Worm (Caenorhabditis elegans) whole organism, L1 larva: ENCODE results near the gene haf-7.
"Not testable (repeated sequence)": the region's sequence is repeated elsewhere in the genome, so short reads cannot be mapped to it uniquely, and the experiment has no call there.

ENCODE experiments used
- C04F5.9 ChIP-seq: sonication (generic microtip); optimal IDR thresholded peaks from 2 replicates; lab custom pipeline; 2016; ENCODE audit warnings: missing genetic modification characterization, missing compliant biosample characterization
- F16B12.6 ChIP-seq: fragments of 150-350 bp; optimal IDR thresholded peaks from 2 replicates; lab custom pipeline; 2014; ENCODE audit warnings: missing biosample characterization, missing genetic modification characterization
- aha-1 ChIP-seq: fragments of 150-350 bp; optimal IDR thresholded peaks from 2 replicates; lab custom pipeline; 2014; ENCODE audit warnings: missing biosample characterization, missing genetic modification characterization
- blmp-1 ChIP-seq: fragments of 150-350 bp; optimal IDR thresholded peaks from 2 replicates; lab custom pipeline; 2014; ENCODE audit warnings: missing biosample characterization, missing genetic modification characterization
- ceh-63 ChIP-seq: fragments of 200-800 bp; sonication (Bioruptor generic); optimal IDR thresholded peaks from 2 replicates; lab custom pipeline; 2018; ENCODE audit warnings: mild to moderate bottlenecking, missing genetic modification characterization, missing compliant biosample characterization
- ceh-8 ChIP-seq: fragments of 200-800 bp; sonication (Bioruptor generic); optimal IDR thresholded peaks from 2 replicates; lab custom pipeline; 2018; ENCODE audit warnings: mild to moderate bottlenecking, missing genetic modification characterization, moderate library complexity, missing compliant biosample characterization
- efl-1 ChIP-seq, 4 experiments: fragments of 150-350 bp; optimal IDR thresholded peaks in 3 of 4; peaks in 1 of 4; 1 replicate in 1 of 4; 2 replicates in 3 of 4; lab custom pipeline; 2014; ENCODE audit warnings: missing biosample characterization in 2 of 4, missing genetic modification characterization in 2 of 4, missing genetic modification reagents in 2 of 4
- egl-13 ChIP-seq: sonication (generic microtip); optimal IDR thresholded peaks from 2 replicates; lab custom pipeline; 2016; ENCODE audit warnings: missing genotype, missing genetic modification reagents, missing genetic modification characterization, missing compliant biosample characterization
- elt-2 ChIP-seq: sonication (generic microtip); optimal IDR thresholded peaks from 2 replicates; lab custom pipeline; 2016; ENCODE audit warnings: missing genetic modification characterization, mild to moderate bottlenecking, inconsistent platforms, missing compliant biosample characterization, missing genetic modification reagents
- fkh-4 ChIP-seq: sonication (generic microtip); optimal IDR thresholded peaks from 2 replicates; lab custom pipeline; 2016; ENCODE audit warnings: missing compliant biosample characterization, missing genetic modification characterization, borderline replicate concordance
- hlh-4 ChIP-seq: sonication (generic microtip); optimal IDR thresholded peaks from 2 replicates; lab custom pipeline; 2016; ENCODE audit warnings: mild to moderate bottlenecking, missing genetic modification characterization, missing compliant biosample characterization
- hpl-2 ChIP-seq: fragments of 150-350 bp; optimal IDR thresholded peaks from 2 replicates; lab custom pipeline; 2014; ENCODE audit warnings: missing biosample characterization, missing genetic modification reagents, missing genetic modification characterization
- lin-13 ChIP-seq: fragments of 150-350 bp; optimal IDR thresholded peaks from 2 replicates; lab custom pipeline; 2014; ENCODE audit warnings: missing biosample characterization, missing genetic modification reagents, missing genetic modification characterization
- lin-14 ChIP-seq: fragments of 200-800 bp; sonication (Bioruptor generic); optimal IDR thresholded peaks from 2 replicates; lab custom pipeline; 2018; ENCODE audit warnings: mild to moderate bottlenecking, missing genetic modification characterization, moderate library complexity, missing compliant biosample characterization
- lin-35 ChIP-seq, 2 experiments: fragments of 150-350 bp; optimal IDR thresholded peaks; 2 replicates each; lab custom pipeline; 2014; ENCODE audit warnings: missing biosample characterization in 2 of 2, missing genetic modification characterization in 2 of 2, missing genetic modification reagents in 2 of 2
- lsy-2 ChIP-seq, 2 experiments: fragments of 150-350 bp; optimal IDR thresholded peaks; 2 replicates each; lab custom pipeline; 2014; ENCODE audit warnings: missing biosample characterization in 2 of 2, missing genetic modification characterization in 2 of 2
- mdl-1 ChIP-seq, 2 experiments: fragments of 150-350 bp; optimal IDR thresholded peaks; 2 replicates each; lab custom pipeline; 2014 to 2017; ENCODE audit warnings: missing biosample characterization in 2 of 2, missing genetic modification characterization in 2 of 2, inconsistent platforms in 1 of 2
- mep-1 ChIP-seq: fragments of 150-350 bp; optimal IDR thresholded peaks from 2 replicates; lab custom pipeline; 2014; ENCODE audit warnings: missing biosample characterization, missing genetic modification characterization
- nhr-12 ChIP-seq: sonication (generic microtip); optimal IDR thresholded peaks from 2 replicates; lab custom pipeline; 2017; ENCODE audit warnings: missing biosample characterization, missing genetic modification characterization
- nhr-19 ChIP-seq: fragments of 200-800 bp; sonication (Bioruptor generic); conservative IDR thresholded peaks from 2 replicates; pipeline ENCODE4 v1.3.6; 2022; ENCODE audit warnings: missing genetic modification characterization, missing compliant biosample characterization
- nhr-47 ChIP-seq: sonication (generic microtip); optimal IDR thresholded peaks from 2 replicates; lab custom pipeline; 2016; ENCODE audit warnings: mild to moderate bottlenecking, missing genetic modification characterization, moderate library complexity, missing compliant biosample characterization
- nhr-84 ChIP-seq: sonication (generic microtip); optimal IDR thresholded peaks from 2 replicates; lab custom pipeline; 2017; ENCODE audit warnings: missing biosample characterization, missing genetic modification characterization
- nhr-85 ChIP-seq: sonication (generic microtip); peaks from one replicate; lab custom pipeline; 2016; ENCODE audit warnings: missing genetic modification characterization, inconsistent platforms, missing compliant biosample characterization
- rnt-1 ChIP-seq: sonication (generic microtip); optimal IDR thresholded peaks from 2 replicates; lab custom pipeline; 2016; ENCODE audit warnings: mild to moderate bottlenecking, missing genetic modification characterization, moderate library complexity, missing compliant biosample characterization
- snpc-4 ChIP-seq: fragments of 150-350 bp; optimal IDR thresholded peaks from 2 replicates; lab custom pipeline; 2014; ENCODE audit warnings: missing biosample characterization, missing genetic modification characterization
- snu-23 ChIP-seq: sonication (generic microtip); optimal IDR thresholded peaks from 2 replicates; lab custom pipeline; 2016; ENCODE audit warnings: missing genetic modification characterization, missing compliant biosample characterization
- sox-4 ChIP-seq: sonication (generic microtip); optimal IDR thresholded peaks from 2 replicates; lab custom pipeline; 2016; ENCODE audit warnings: missing genetic modification characterization, missing compliant biosample characterization
- xbp-1 ChIP-seq: sonication (generic microtip); optimal IDR thresholded peaks from 2 replicates; lab custom pipeline; 2016; ENCODE audit warnings: missing genetic modification characterization, missing compliant biosample characterization
- zag-1 ChIP-seq: fragments of 150-350 bp; optimal IDR thresholded peaks from 2 replicates; lab custom pipeline; 2014; ENCODE audit warnings: missing biosample characterization, missing genetic modification characterization

Gene haf-7

ce11 chrV:14806204-14806737 is 33.2 kb downstream of the haf-7 start:
- TF ChIP-seq F16B12.6 (tag; lab: Kevin White, UChicago) = no peak
- no peak for TF ChIP-seq hlh-4
- TF ChIP-seq efl-1 (optimal IDR thresholded peaks at IDR 0.05; lab: Kevin White, UChicago) = no peak
- TF ChIP-seq efl-1 (GFP tag; optimal IDR thresholded peaks at IDR 0.05 in 1 of 2; lab: Kevin White, UChicago) = peak in 1 of 2 experiments; percentile 24
- TF ChIP-seq lin-14 (GFP tag; lab: Kevin White, UChicago) = peak; percentile 12
- no peak for TF ChIP-seq hpl-2
- no peak for TF ChIP-seq xbp-1 (tag; lab: Kevin White, UChicago)
- peak; percentile 52 for TF ChIP-seq blmp-1 (tag; lab: Kevin White, UChicago)
- TF ChIP-seq fkh-4 (tag; lab: Kevin White, UChicago) = no peak
- peak; percentile 72 for TF ChIP-seq nhr-85 (tag; lab: Kevin White, UChicago)

- TF ChIP-seq lsy-2 (tag; optimal IDR thresholded peaks at IDR 0.05; lab: Kevin White, UChicago) (peak; percentile 56 to 79), snpc-4 (tag; lab: Kevin White, UChicago) (no peak), ceh-8 (GFP tag; lab: Kevin White, UChicago) (no peak), lin-13 (GFP tag; lab: Kevin White, UChicago) (no peak), zag-1 (no peak), ceh-63 (GFP tag; lab: Kevin White, UChicago) (no peak)
Measured at ce11 chrV:14813566-14813965, 40.5 kb downstream of the haf-7 start.

ce11 chrV:14815500-14815899 is 42.4 kb downstream of the haf-7 start, which contains the start of gene rin-1:
Gene rin-1 (minus strand): TSS chrV:14815600.
- TF ChIP-seq nhr-84 = no peak
- no peak for TF ChIP-seq egl-13 (tag; lab: Kevin White, UChicago)
- TF ChIP-seq mep-1 = no peak
- no peak for TF ChIP-seq aha-1 (tag; lab: Kevin White, UChicago)
- no peak for TF ChIP-seq hpl-2
- TF ChIP-seq elt-2 (tag; lab: Kevin White, UChicago) = no peak
- no peak for TF ChIP-seq mdl-1 (tag; optimal IDR thresholded peaks at IDR 0.05; lab: Kevin White, UChicago)

- TF ChIP-seq F16B12.6 (tag; lab: Kevin White, UChicago) (no peak), lin-14 (GFP tag; lab: Kevin White, UChicago) (peak; percentile 76), rnt-1 (tag; lab: Kevin White, UChicago) (peak; percentile 53), snu-23 (GFP tag; lab: Kevin White, UChicago) (peak; percentile 13), lsy-2 (tag; optimal IDR thresholded peaks at IDR 0.05; lab: Kevin White, UChicago) (peak in 1 of 2 experiments; percentile 39), ceh-63 (GFP tag; lab: Kevin White, UChicago) (no peak), nhr-19 (GFP tag; lab: Robert Waterston, UW) (0 out of 2 replicates have a peak, but pooled peaks have one; percentile 7)
Measured at ce11 chrV:14820314-14820713, 47.3 kb downstream of the haf-7 start.

ce11 chrV:14821553-14821952 is 48.5 kb downstream of the haf-7 start, which contains the start of gene W06A7.2:
Gene W06A7.2 (plus strand): TSS chrV:14821853.
- TF ChIP-seq C04F5.9 (tag; lab: Kevin White, UChicago) (no peak), sox-4 (tag; lab: Kevin White, UChicago) (no peak), hlh-4 (no peak)

- TF ChIP-seq lin-35 (GFP tag; optimal IDR thresholded peaks at IDR 0.05; lab: Kevin White, UChicago) (no peak), snpc-4 (tag; lab: Kevin White, UChicago) (no peak), nhr-12 (tag; lab: Kevin White, UChicago) (no peak)
- TF ChIP-seq, all 84 proteins: peak for 0
Measured at ce11 chrV:14824124-14824523, 51.1 kb downstream of the haf-7 start, which contains the start of gene W06A7.4. Gene W06A7.4 (plus strand): TSS chrV:14824424.

- not testable (repeated sequence) for TF ChIP-seq nhr-47; snpc-4 (tag; lab: Kevin White, UChicago); ceh-63 (GFP tag; lab: Kevin White, UChicago)
Measured at ce11 chrV:14826952-14827351, 53.9 kb downstream of the haf-7 start, which contains the start of gene nspa-8. Gene nspa-8 (minus strand): TSS chrV:14827052.
